Worm (Caenorhabditis elegans): ENCODE data around the gene chtb-1.

ce11 chrIII:9315180-9315579 lies 40.1 kb downstream of the chtb-1 start:
- TF ChIP-seq flt-1 (GFP tag; IDR thresholded peaks at IDR 0.05) (no peak), ref-1 (GFP tag; conservative IDR thresholded peaks at IDR 0.05) (no peak), T22C8.4 (GFP tag; IDR thresholded peaks at IDR 0.05) (no peak), ztf-23 (GFP tag; IDR thresholded peaks at IDR 0.05) (no peak), klf-2 (GFP tag; conservative IDR thresholded peaks at IDR 0.05) (no peak), cog-1 (tag; optimal IDR thresholded peaks at IDR 0.05) (no peak), med-1 (GFP tag; optimal IDR thresholded peaks at IDR 0.05; ENCODE audit: insufficient read depth) (no peak)
